Fruit fly (Drosophila melanogaster): ENCODE measurements around the gene CG31819.

DNA sequence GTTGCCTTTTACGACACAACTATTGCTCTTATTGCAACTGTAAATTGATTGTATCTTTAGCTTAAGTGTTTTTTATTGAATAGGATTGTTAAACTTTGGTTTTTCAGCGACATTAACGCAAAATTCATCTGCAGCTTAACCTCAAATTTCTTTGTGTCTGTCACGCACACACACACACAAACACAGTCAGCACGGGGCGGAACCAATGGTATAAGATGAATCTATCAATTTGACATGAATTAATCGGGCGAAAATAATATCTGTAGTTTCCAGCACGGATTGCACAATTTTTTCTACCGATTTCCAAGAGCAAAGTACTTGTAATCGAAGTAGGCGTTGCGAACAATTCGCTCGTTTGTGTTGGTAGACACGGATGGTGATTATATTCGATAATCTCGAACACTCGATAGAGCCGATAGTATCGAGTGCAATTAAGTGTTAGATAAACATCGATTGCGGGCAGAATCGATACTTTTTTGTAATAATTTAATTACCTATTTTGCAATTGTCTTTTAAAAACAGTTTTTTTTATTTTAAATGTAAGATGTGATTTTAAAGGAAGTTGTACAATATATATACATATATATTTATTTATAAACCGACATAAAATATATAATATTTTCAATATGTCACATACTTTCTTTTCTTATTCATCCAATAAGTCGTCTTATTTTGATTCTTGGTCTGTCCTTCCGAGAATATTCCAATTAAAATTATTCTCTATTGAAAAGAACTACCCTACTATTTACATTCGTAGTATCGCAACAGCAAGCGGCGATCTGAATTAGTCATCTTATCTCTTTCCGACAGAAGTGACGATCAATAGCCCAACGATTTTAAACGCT, 46.2 kb downstream of the CG31819 start, which contains the start of the genes PRL-1 and EndoGI:
- peak; percentile 68 for TF ChIP-seq Pif1A (GFP tag; optimal IDR thresholded peaks at IDR 0.05)
- peak; percentile 47 for TF ChIP-seq Pif1B (GFP tag; optimal IDR thresholded peaks at IDR 0.05)
- TF ChIP-seq rn (GFP tag; IDR thresholded peaks at IDR 0.05): no peak; the same call in 1 of the 2 replicates
- TF ChIP-seq CG8301 (tag; optimal IDR thresholded peaks at IDR 0.05): peak; percentile 67
- peak; percentile 10 for TF ChIP-seq gl (tag; optimal IDR thresholded peaks at IDR 0.05)
- peak; percentile 57 for TF ChIP-seq Snoo (tag; optimal IDR thresholded peaks at IDR 0.05)
- peak; percentile 81 for TF ChIP-seq CG8159 (tag; optimal IDR thresholded peaks at IDR 0.05)
- no peak for TF ChIP-seq CG14655 (GFP tag; optimal IDR thresholded peaks at IDR 0.05)
- TF ChIP-seq CG13204 (GFP tag; optimal IDR thresholded peaks at IDR 0.05): no peak
- no peak for TF ChIP-seq fd96Ca (GFP tag; IDR thresholded peaks at IDR 0.05)

Data from whole organism, pupa.